Worm (Caenorhabditis elegans) whole organism, L3 larva: ENCODE results near the gene F35A5.5.

Source experiments
- R02D3.7 ChIP-seq: fragments of 150-350 bp; optimal IDR thresholded peaks from 2 replicates; lab custom pipeline; 2014; ENCODE audit warnings: missing biosample characterization, missing genetic modification characterization
- ama-1 ChIP-seq: fragments of 150-350 bp; optimal IDR thresholded peaks from 2 replicates; lab custom pipeline; 2018
- ceh-16 ChIP-seq: sonication (generic microtip); optimal IDR thresholded peaks from 2 replicates; lab custom pipeline; 2017; ENCODE audit warnings: missing biosample characterization, missing genetic modification characterization
- ceh-28 ChIP-seq: fragments of 150-350 bp; optimal IDR thresholded peaks from 2 replicates; lab custom pipeline; 2014; ENCODE audit warnings: missing biosample characterization, missing genetic modification reagents, missing genetic modification characterization
- ceh-82 ChIP-seq: fragments of 150-350 bp; optimal IDR thresholded peaks from 2 replicates; lab custom pipeline; 2014; ENCODE audit warnings: missing biosample characterization, missing genetic modification characterization
- egl-5 ChIP-seq: fragments of 150-350 bp; optimal IDR thresholded peaks from 2 replicates; lab custom pipeline; 2017; ENCODE audit warnings: missing biosample characterization, missing genetic modification reagents, missing genetic modification characterization, inconsistent platforms
- elt-1 ChIP-seq: fragments of 150-350 bp; optimal IDR thresholded peaks from 2 replicates; lab custom pipeline; 2014; ENCODE audit warnings: missing biosample characterization, missing genetic modification characterization
- elt-3 ChIP-seq, 3 experiments: fragments of 150-350 bp in 1 of 3; sonication (generic microtip) in 2 of 3; optimal IDR thresholded peaks; 2 replicates in 2 of 3; 4 replicates in 1 of 3; lab custom pipeline; 2014 to 2017; ENCODE audit warnings: missing biosample characterization in 3 of 3, missing genetic modification characterization in 3 of 3
- fkh-2 ChIP-seq: fragments of 150-350 bp; optimal IDR thresholded peaks from 2 replicates; lab custom pipeline; 2014; ENCODE audit warnings: missing biosample characterization, missing genetic modification reagents, missing genetic modification characterization
- fos-1 ChIP-seq: fragments of 150-350 bp; optimal IDR thresholded peaks from 2 replicates; lab custom pipeline; 2014; ENCODE audit warnings: missing biosample characterization, missing genetic modification characterization
- hmg-11 ChIP-seq: sonication (generic microtip); optimal IDR thresholded peaks from 2 replicates; lab custom pipeline; 2016; ENCODE audit warnings: missing genetic modification characterization, missing compliant biosample characterization
- jun-1 ChIP-seq: fragments of 150-350 bp; optimal IDR thresholded peaks from 2 replicates; lab custom pipeline; 2014; ENCODE audit warnings: missing biosample characterization, missing genetic modification reagents, missing genetic modification characterization
- lin-39 ChIP-seq: fragments of 150-350 bp; optimal IDR thresholded peaks from 2 replicates; lab custom pipeline; 2018; ENCODE audit warnings: missing biosample characterization, missing genetic modification reagents, missing genetic modification characterization
- lsy-12 ChIP-seq: sonication (generic microtip); optimal IDR thresholded peaks from 2 replicates; lab custom pipeline; 2016; ENCODE audit warnings: mild to moderate bottlenecking, missing genetic modification characterization, missing compliant biosample characterization
- mdl-1 ChIP-seq: fragments of 150-350 bp; optimal IDR thresholded peaks from 2 replicates; lab custom pipeline; 2014; ENCODE audit warnings: missing biosample characterization, missing genetic modification characterization
- mml-1 ChIP-seq: fragments of 150-350 bp; sonication (generic microtip); optimal IDR thresholded peaks from 3 replicates; lab custom pipeline; 2014; ENCODE audit warnings: missing biosample characterization, missing genetic modification characterization
- nfya-1 ChIP-seq: sonication (generic microtip); optimal IDR thresholded peaks from 2 replicates; lab custom pipeline; 2017; ENCODE audit warnings: missing genetic modification characterization, mild to moderate bottlenecking, missing compliant biosample characterization, antibody characterized with exemption, moderate library complexity; ENCODE audit not compliant: insufficient read depth
- nhr-11 ChIP-seq: fragments of 150-350 bp; optimal IDR thresholded peaks from 2 replicates; lab custom pipeline; 2014; ENCODE audit warnings: missing biosample characterization, missing genetic modification characterization
- nhr-23 ChIP-seq: fragments of 150-350 bp; optimal IDR thresholded peaks from 2 replicates; lab custom pipeline; 2014; ENCODE audit warnings: missing biosample characterization, missing genetic modification reagents, missing genetic modification characterization
- nhr-28 ChIP-seq: fragments of 150-350 bp; optimal IDR thresholded peaks from 2 replicates; lab custom pipeline; 2014; ENCODE audit warnings: missing biosample characterization, missing genetic modification characterization
- nhr-43 ChIP-seq: sonication (generic microtip); optimal IDR thresholded peaks from 2 replicates; lab custom pipeline; 2016; ENCODE audit warnings: mild to moderate bottlenecking, missing genetic modification characterization, missing compliant biosample characterization; ENCODE audit not compliant: poor library complexity, severe bottlenecking
- nhr-67 ChIP-seq: fragments of 150-350 bp; optimal IDR thresholded peaks from 2 replicates; lab custom pipeline; 2014; ENCODE audit warnings: missing biosample characterization, missing genetic modification characterization
- nhr-76 ChIP-seq: fragments of 150-350 bp; sonication (generic microtip); optimal IDR thresholded peaks from 5 replicates; lab custom pipeline; 2014; ENCODE audit warnings: missing biosample characterization, missing genetic modification characterization
- pha-4 ChIP-seq: fragments of 150-350 bp; optimal IDR thresholded peaks from 2 replicates; lab custom pipeline; 2014; ENCODE audit warnings: missing biosample characterization, missing genetic modification reagents, missing genetic modification characterization
- sea-2 ChIP-seq: fragments of 150-350 bp; sonication (generic microtip); optimal IDR thresholded peaks from 4 replicates; lab custom pipeline; 2014; ENCODE audit warnings: missing biosample characterization, missing genetic modification reagents, missing genetic modification characterization
- unc-39 ChIP-seq: sonication (generic microtip); optimal IDR thresholded peaks from 4 replicates; lab custom pipeline; 2017; ENCODE audit warnings: missing biosample characterization, missing genetic modification characterization
- unc-62 ChIP-seq: fragments of 150-350 bp; sonication (generic microtip); optimal IDR thresholded peaks from 4 replicates; lab custom pipeline; 2014; ENCODE audit warnings: missing biosample characterization, missing genetic modification reagents, missing genetic modification characterization
- zag-1 ChIP-seq: fragments of 150-350 bp; optimal IDR thresholded peaks from 2 replicates; lab custom pipeline; 2014; ENCODE audit warnings: missing biosample characterization, missing genetic modification characterization
- ztf-11 ChIP-seq: fragments of 150-350 bp; optimal IDR thresholded peaks from 2 replicates; lab custom pipeline; 2014; ENCODE audit warnings: missing biosample characterization, missing genetic modification characterization

Gene F35A5.5

DNA sequence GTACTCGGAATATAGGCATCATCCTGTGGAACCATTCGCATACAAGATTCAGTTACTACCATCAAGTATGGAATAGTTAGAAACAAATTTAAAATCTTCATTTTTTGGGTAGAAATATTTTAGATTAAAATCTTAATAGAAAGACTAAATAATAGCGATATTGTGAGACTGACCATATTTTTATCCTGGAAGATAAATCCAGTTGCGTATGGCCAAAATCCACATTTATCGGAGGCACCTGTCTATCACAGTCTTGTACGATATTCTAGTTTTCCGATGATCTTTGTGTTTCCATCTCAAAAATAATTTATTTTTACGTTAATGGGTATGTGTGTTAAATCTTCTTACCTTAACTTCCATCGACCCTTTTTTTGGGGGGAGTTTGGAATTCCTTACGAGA, 31.2 kb downstream of the F35A5.5 start, which contains the start of gene F47B7.3:
Gene F47B7.3, minus strand, starts transcription at position 101 of the 400 bp plus-strand sequence.
- TF ChIP-seq nhr-11 (tag; lab: Kevin White, UChicago) (no peak), ceh-82 (tag; lab: Kevin White, UChicago) (no peak), lin-39 (tag; lab: Kevin White, UChicago) (no peak), ceh-16 (no peak), ceh-28 (tag; lab: Kevin White, UChicago) (no peak)

DNA sequence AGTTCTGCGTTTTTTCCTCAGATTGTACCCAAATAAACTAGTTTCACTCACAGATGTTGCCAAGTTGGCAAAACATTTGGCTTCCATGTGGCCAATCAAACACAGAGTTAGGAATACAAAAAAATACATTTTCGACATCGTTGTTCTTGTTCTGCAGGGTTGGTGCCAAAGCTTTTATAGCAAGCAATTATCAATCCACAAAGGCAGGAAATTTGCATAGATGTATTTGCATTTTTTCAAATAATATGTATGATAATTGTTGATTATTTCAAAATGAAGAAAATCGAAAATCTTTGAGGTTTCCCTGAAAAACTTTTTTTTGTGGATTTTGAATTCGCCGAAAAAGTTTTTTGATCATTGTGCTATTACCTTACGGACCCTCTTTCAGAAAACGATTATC, 33.1 kb downstream of the F35A5.5 start, which contains the start of gene T14G12.11:
Gene T14G12.11, minus strand, starts transcription at position 138 of the 400 bp plus-strand sequence.
- TF ChIP-seq lin-39 (tag; lab: Kevin White, UChicago), result no peak
- no peak for TF ChIP-seq jun-1 (tag; lab: Kevin White, UChicago)
- TF ChIP-seq ama-1 (lab: Kevin White, UChicago), result no peak
- TF ChIP-seq mml-1 (tag; lab: Kevin White, UChicago), result no peak
- TF ChIP-seq egl-5 (tag; lab: Kevin White, UChicago), result no peak
- TF ChIP-seq pha-4 (tag; lab: Kevin White, UChicago), result no peak
- TF ChIP-seq nfya-1 (tag; lab: Kevin White, UChicago), result no peak
- TF ChIP-seq ceh-16, result no peak

- TF ChIP-seq nhr-23 (tag; lab: Kevin White, UChicago), result no peak
- TF ChIP-seq ceh-16, result no peak
- no peak for TF ChIP-seq egl-5 (tag; lab: Kevin White, UChicago)
- TF ChIP-seq fkh-2 (tag; lab: Kevin White, UChicago), result no peak
- no peak for TF ChIP-seq lsy-12 (tag; lab: Kevin White, UChicago)
- no peak for TF ChIP-seq R02D3.7
- no peak for TF ChIP-seq zag-1 (tag; lab: Kevin White, UChicago)
- TF ChIP-seq mdl-1 (tag; lab: Kevin White, UChicago), result no peak
- TF ChIP-seq nhr-67 (tag; lab: Kevin White, UChicago), result no peak
- no peak for TF ChIP-seq elt-1 (tag; lab: Kevin White, UChicago)
- no peak for TF ChIP-seq ztf-11 (tag; lab: Kevin White, UChicago)
- TF ChIP-seq unc-39, result no peak
- TF ChIP-seq nhr-76, result no peak
- TF ChIP-seq hmg-11 (tag; lab: Kevin White, UChicago), result no peak
- no peak for TF ChIP-seq sea-2
Observed at ce11 chrX:3759820-3760219, 35.7 kb downstream of the F35A5.5 start.

DNA sequence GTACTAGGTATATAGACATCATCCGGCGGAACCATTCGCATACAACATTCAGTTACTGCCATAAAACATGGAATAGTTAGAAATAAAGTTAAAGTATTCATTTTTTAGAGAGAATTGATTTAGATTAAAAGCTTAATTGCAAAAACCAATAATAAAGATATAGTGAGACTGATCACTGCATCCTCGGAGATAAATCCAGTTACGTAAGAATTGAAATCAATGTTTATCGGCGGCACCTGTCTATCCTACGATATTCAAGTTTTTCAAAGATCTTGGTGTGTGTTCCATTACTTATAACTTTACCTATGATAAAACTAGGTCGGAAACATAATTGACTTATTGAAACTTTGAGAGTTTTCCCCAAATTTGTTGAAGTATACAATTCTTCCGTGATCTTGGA, 36.2 kb downstream of the F35A5.5 start, which contains the start of gene T14G12.6:
Gene T14G12.6, minus strand, starts transcription at position 101 of the 400 bp plus-strand sequence.
- TF ChIP-seq pha-4 (tag; lab: Kevin White, UChicago), result no peak
- TF ChIP-seq nhr-28 (tag; lab: Kevin White, UChicago), result no peak

DNA sequence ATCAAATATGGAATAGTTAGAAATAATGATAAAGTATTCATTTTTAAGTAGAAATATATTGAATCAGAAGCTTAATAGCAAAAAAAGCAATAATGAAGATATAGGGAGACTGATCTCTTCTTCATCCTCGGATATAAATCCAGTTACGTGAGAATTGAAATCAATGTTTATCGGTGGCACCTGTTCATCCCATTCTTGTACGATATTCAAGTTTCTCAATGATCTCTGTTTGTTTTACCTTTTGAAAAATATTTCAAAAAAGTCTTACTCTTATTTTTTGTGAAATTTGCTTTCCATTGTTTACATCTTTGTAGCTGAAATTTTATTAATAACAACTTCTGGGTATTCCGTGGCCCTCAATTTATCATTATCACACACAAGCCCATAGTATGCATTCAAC, 37.1 kb downstream of the F35A5.5 start, which contains the start of gene T14G12.12:
Gene T14G12.12, minus strand, starts transcription at position 101 of the 400 bp plus-strand sequence.
- no peak for TF ChIP-seq fos-1 (tag; lab: Kevin White, UChicago)

- no peak for TF ChIP-seq nhr-43 (tag; lab: Kevin White, UChicago)
- peak in 1 of 3 experiments; percentile 88 for TF ChIP-seq elt-3 (tag; optimal IDR thresholded peaks at IDR 0.05; lab: Kevin White, UChicago)
- TF ChIP-seq, all 47 proteins: peak for 1
Observed at ce11 chrX:3756238-3756637, 39.3 kb downstream of the F35A5.5 start.

- TF ChIP-seq unc-62 (no peak), elt-3 (tag; optimal IDR thresholded peaks at IDR 0.05; lab: Kevin White, UChicago) (peak in 1 of 3 experiments; percentile 11)
- TF ChIP-seq, all 47 proteins: peak for 1
Observed at ce11 chrX:3755753-3756152, 39.8 kb downstream of the F35A5.5 start.
